Fruit fly (Drosophila melanogaster) S2 (cell line): ENCODE data around the gene CG15024.

Experiments
- CG8478 ChIP-seq: fragments of >200 bp; optimal IDR thresholded peaks from 2 replicates; lab custom pipeline; 2018
- CTCF ChIP-seq, 2 experiments: fragments of >200 bp; optimal IDR thresholded peaks; 2 replicates each; lab custom pipeline; 2018

Gene CG15024

dm6 chr3L:4463773-4464301 lies at the start of gene CG15024:
Gene CG15024, minus strand, starts transcription at chr3L:4463823.
- TF ChIP-seq CTCF (optimal IDR thresholded peaks at IDR 0.05; lab: Kevin White, UChicago) (no peak), CG8478 (no peak)

dm6 chr3L:4510317-4510716 lies 46.7 kb upstream of the CG15024 start:
- TF ChIP-seq CTCF (optimal IDR thresholded peaks at IDR 0.05; lab: Kevin White, UChicago) (no peak), CG8478 (no peak)

dm6 chr3L:4508926-4509457 lies 45.4 kb upstream of the CG15024 start:
- no peak for TF ChIP-seq CG8478
- TF ChIP-seq CTCF (optimal IDR thresholded peaks at IDR 0.05; lab: Kevin White, UChicago): no peak

- TF ChIP-seq CTCF (optimal IDR thresholded peaks at IDR 0.05; lab: Kevin White, UChicago): no peak
- TF ChIP-seq CG8478: no peak
Measured at dm6 chr3L:4508307-4508706, 44.7 kb upstream of the CG15024 start, which contains the start of gene NT1. Gene NT1, minus strand, starts transcription at chr3L:4508433.

- no peak for TF ChIP-seq CTCF (optimal IDR thresholded peaks at IDR 0.05; lab: Kevin White, UChicago)
- TF ChIP-seq CG8478: no peak
Measured at dm6 chr3L:4507846-4508245, 44.2 kb upstream of the CG15024 start.

dm6 chr3L:4501406-4501805 lies 37.8 kb upstream of the CG15024 start:
- no peak for TF ChIP-seq CTCF (optimal IDR thresholded peaks at IDR 0.05; lab: Kevin White, UChicago)
- TF ChIP-seq CG8478: no peak

- no peak for TF ChIP-seq CTCF (optimal IDR thresholded peaks at IDR 0.05; lab: Kevin White, UChicago)
- TF ChIP-seq CG8478: no peak
Measured at dm6 chr3L:4500400-4500799, 36.8 kb upstream of the CG15024 start, which contains the start of gene CG13720. Gene CG13720, minus strand, starts transcription at chr3L:4500500.

dm6 chr3L:4497677-4498076 lies 34.1 kb upstream of the CG15024 start, which contains the start of gene CG13721:
Gene CG13721, minus strand, starts transcription at chr3L:4497777.
- TF ChIP-seq CG8478: no peak
- TF ChIP-seq CTCF (optimal IDR thresholded peaks at IDR 0.05; lab: Kevin White, UChicago): no peak

dm6 chr3L:4494603-4495002 lies 31.0 kb upstream of the CG15024 start:
- TF ChIP-seq CTCF (optimal IDR thresholded peaks at IDR 0.05; lab: Kevin White, UChicago): no peak
- TF ChIP-seq CG8478: no peak

- TF ChIP-seq CTCF (optimal IDR thresholded peaks at IDR 0.05; lab: Kevin White, UChicago): no peak
- no peak for TF ChIP-seq CG8478
Measured at dm6 chr3L:4493609-4494008, 30.0 kb upstream of the CG15024 start.

- TF ChIP-seq CTCF (optimal IDR thresholded peaks at IDR 0.05; lab: Kevin White, UChicago) (no peak), CG8478 (no peak)
Measured at dm6 chr3L:4490702-4491243, 27.1 kb upstream of the CG15024 start, which contains the start of gene CG13722. Gene CG13722, minus strand, starts transcription at chr3L:4490963.

- no peak for TF ChIP-seq CTCF (optimal IDR thresholded peaks at IDR 0.05; lab: Kevin White, UChicago)
- TF ChIP-seq CG8478: no peak
Measured at dm6 chr3L:4489490-4489889, 25.9 kb upstream of the CG15024 start.

- TF ChIP-seq CTCF (optimal IDR thresholded peaks at IDR 0.05; lab: Kevin White, UChicago) (no peak), CG8478 (no peak)
Measured at dm6 chr3L:4484623-4485022, 21.0 kb upstream of the CG15024 start.

- no peak for TF ChIP-seq CG8478
- TF ChIP-seq CTCF (optimal IDR thresholded peaks at IDR 0.05; lab: Kevin White, UChicago): no peak
Measured at dm6 chr3L:4482509-4482908, 18.9 kb upstream of the CG15024 start, which contains the start of gene CG11350. Gene CG11350, plus strand, starts transcription at chr3L:4482809.

- TF ChIP-seq CG8478 (no peak), CTCF (optimal IDR thresholded peaks at IDR 0.05; lab: Kevin White, UChicago) (no peak)
Measured at dm6 chr3L:4480764-4481163, 17.1 kb upstream of the CG15024 start.

- TF ChIP-seq CTCF (optimal IDR thresholded peaks at IDR 0.05; lab: Kevin White, UChicago) (no peak), CG8478 (no peak)
Measured at dm6 chr3L:4479938-4480337, 16.3 kb upstream of the CG15024 start, which contains the start of gene CG7465. Gene CG7465, plus strand, starts transcription at chr3L:4480283.
